Fruit fly (Drosophila melanogaster) ovary, adult (tissue): ENCODE data around the gene CG45049.

Experiments used
- CG17801 ChIP-seq: fragments of 200-800 bp; optimal IDR thresholded peaks from 2 replicates; lab custom pipeline; 2019; ENCODE audit warnings: missing biosample characterization, mild to moderate bottlenecking, missing genetic modification characterization, moderate library complexity; ENCODE audit not compliant: partially characterized antibody

CG45049 gene

DNA sequence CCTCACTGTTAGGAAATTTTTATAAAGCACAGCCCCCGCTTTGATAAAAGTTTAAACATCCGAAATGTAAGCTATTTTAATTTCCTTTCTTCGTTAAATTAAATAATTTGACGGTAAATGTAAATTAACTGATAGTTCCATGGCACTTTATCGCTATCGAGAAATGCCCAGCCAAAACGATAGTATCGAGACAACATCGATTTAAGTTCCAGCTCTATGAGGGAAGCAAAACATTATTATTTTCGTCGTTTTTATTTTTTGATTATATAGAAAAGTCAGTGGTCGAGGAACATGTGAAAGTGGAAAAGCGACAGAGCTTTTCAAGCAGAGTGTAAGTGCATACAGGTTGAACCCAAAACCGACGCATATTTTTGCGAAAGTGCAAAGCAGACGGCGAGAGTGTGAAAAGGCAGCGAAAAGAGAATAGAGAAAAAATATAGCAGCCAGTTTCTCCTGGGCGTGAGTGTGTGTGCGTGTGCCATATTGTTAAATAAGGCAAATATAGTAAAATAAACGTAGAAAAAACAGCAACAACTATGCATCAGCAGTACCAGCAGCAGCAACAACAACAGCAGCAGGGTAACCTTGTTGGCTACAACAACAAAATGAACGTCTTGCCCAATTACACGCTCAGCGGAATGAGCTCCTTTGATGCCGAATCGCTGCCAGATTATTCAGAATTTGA lies at the start of gene CG45049:
CG45049 (plus strand) TSS at position 197 of the 685 bp plus-strand sequence.
- no peak for TF ChIP-seq CG17801 (GFP tag; lab: Kevin White, UChicago)

- TF ChIP-seq CG17801 (GFP tag; lab: Kevin White, UChicago) = no peak
These were observed 42.5 kb upstream of the CG45049 start for dm6 chr3R:22684044-22684947.

DNA sequence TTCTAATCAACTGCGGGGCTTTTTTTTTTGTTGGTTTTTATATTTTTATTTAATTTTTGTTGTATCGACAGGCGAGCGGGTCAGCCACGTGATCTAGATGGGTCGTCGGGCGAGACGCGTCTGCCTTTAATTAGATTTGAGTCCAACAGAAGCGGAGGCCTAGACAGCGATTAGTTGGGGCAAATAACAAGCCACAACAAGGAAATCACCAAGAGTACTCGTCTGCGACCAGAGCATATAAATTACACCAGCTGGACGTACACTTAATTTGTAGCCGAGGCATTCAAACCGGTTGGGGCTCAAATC lies 41.9 kb upstream of the CG45049 start:
- no peak for TF ChIP-seq CG17801 (GFP tag; lab: Kevin White, UChicago)

- peak; percentile 83 for TF ChIP-seq CG17801 (GFP tag; lab: Kevin White, UChicago)
These were observed 40.4 kb upstream of the CG45049 start, which contains the start of the genes Gclm and CG17625 for dm6 chr3R:22686336-22686874. Gene Gclm, minus strand, starts transcription at chr3R:22686510. Gene CG17625, plus strand, starts transcription at chr3R:22686849.

DNA sequence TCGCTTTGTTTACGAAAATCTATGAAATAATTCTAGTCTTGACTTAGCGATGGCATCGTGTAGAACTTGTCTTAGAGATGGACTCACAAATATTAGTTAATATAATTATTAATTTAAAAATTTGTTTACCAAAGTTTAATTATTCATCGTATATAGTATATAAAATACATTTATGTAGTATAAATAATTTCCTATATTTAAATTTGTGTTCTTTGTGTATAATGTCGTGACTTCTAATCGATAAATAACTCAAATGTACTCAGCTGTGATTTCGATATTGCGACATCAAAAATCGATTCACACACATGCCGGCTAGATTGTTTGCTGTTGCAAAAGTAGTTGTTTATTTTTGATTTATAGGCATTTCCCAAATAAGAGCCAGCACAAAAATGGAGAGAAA lies 36.5 kb upstream of the CG45049 start, which contains the start of the genes wfs1 and Nup133:
wfs1 (minus strand) TSS at position 70 of the 400 bp plus-strand sequence.
Nup133 (plus strand) TSS at position 297 of the 400 bp plus-strand sequence.
- TF ChIP-seq CG17801 (GFP tag; lab: Kevin White, UChicago) = peak; percentile 92

- no peak for TF ChIP-seq CG17801 (GFP tag; lab: Kevin White, UChicago)
These were observed 32.1 kb upstream of the CG45049 start, which contains the start of gene cd for dm6 chr3R:22694659-22695058. Gene cd, plus strand, starts transcription at chr3R:22694959.

dm6 chr3R:22698208-22698607 lies 28.6 kb upstream of the CG45049 start, which contains the start of gene Cyp6d4:
Gene Cyp6d4, plus strand, starts transcription at chr3R:22698319.
- TF ChIP-seq CG17801 (GFP tag; lab: Kevin White, UChicago) = no peak

DNA sequence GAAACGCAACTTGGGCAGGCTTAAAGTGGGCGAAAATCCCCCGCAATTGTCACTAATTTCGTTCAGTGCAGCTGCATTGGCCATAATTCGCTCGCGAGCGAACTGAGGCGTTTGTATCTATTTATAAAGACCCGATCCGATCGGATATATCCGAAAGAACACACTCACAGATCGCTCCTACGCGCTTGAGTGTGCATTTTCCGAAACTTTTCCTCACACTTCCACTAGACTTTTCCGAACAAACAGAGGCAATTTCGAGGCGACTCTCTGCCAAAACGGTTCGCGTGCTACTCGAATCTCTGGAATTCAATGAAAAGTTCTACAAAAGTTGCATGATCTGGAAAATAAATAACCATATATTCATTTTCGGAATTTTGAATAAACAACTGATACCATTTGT lies 25.0 kb upstream of the CG45049 start, which contains the start of the genes CG6972 and CCAP:
CG6972 (plus strand) TSS at position 215 of the 400 bp plus-strand sequence.
CCAP (minus strand) TSS at position 292 of the 400 bp plus-strand sequence.
- TF ChIP-seq CG17801 (GFP tag; lab: Kevin White, UChicago) = no peak

dm6 chr3R:22707178-22707577 lies 19.6 kb upstream of the CG45049 start, which contains the start of gene CG13842:
Gene CG13842, minus strand, starts transcription at chr3R:22707278.
- TF ChIP-seq CG17801 (GFP tag; lab: Kevin White, UChicago) = no peak

- TF ChIP-seq CG17801 (GFP tag; lab: Kevin White, UChicago) = no peak
These were observed 16.1 kb upstream of the CG45049 start, which contains the start of gene CG4907 for dm6 chr3R:22710662-22711061. Gene CG4907, minus strand, starts transcription at chr3R:22710762.

DNA sequence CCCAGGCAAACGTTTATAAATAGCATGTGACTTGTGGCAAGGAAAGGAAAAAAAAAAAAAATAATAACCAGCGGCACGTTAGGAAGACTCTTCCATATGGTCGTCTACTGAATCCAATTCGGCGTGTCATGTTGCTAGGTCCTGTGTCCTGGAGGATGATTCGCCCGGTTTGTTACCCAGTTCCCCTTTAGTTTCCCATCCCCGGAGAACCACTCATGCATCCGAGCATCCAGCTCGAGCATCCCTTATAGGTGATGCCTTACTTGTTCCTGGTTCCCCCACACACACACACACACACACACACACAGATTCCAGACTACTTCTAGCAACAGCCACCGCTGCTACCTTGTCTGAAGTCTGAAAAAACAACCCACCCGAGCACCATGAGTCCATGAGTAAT lies 8.9 kb upstream of the CG45049 start:
- TF ChIP-seq CG17801 (GFP tag; lab: Kevin White, UChicago) = no peak

DNA sequence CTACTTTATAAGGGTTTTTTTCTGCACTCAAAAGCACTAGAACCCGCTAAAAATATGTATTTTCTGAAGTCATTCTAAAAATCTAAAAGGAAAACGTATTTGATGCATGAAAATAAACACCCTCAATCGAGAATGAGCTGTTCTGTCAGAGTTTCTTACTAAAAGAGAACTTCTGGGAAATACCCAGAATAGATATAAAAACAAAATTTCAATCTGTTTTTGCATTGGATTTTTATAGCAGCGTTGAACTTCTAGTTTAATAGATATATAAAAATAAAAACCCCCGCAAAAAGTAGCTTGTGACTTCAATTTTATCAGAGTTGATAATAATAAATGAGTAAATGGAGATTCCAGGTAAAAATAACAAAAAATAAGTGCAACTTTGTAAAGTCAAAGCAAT lies 8.4 kb upstream of the CG45049 start:
- no peak for TF ChIP-seq CG17801 (GFP tag; lab: Kevin White, UChicago)

DNA sequence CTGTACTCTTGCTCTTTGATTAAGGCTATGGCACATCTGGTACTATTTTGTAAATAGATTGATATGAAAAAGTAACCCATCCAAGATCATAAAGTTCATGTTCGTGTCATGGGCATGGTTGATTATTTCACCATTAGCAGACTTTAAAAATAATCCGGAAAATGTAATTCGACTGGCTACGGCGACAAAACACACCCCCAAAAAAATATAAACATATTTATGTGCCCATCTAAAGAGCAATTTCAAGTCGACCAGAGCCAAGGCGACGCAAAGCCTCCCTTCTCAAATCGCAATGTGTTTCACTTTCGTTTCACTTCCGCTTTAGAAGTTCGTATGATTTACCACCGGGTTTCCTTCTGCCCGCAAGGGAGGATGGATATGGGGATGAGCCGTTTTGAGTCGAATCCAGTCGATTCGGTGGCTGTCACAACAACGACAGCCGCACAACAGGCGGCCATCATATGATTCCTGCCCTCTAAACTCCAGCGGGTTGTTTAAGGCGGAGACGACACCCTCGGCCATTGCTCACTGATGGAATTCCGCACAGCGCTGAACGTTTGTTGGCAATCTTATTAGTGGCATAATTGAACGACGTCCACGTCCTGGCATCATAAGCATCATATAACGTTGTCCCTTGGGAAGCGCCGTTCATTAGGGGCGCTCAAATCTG lies 7.7 kb upstream of the CG45049 start:
- no peak for TF ChIP-seq CG17801 (GFP tag; lab: Kevin White, UChicago)

DNA sequence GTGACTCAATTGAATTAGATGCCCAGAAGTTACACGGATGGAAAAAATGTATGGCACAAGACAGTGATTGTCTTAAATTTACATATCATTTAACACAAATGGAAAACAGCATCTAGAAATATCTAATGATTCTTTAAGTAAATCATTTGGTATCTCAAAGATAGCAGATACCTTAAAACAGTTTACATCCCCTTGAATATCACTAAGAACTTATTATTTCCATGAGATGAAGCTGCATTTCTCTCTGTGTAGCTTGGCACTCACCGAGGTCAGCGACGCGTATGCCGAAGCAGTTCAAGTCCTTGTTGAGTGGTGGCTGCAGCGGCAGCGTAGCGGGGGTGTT lies 7.2 kb upstream of the CG45049 start:
- TF ChIP-seq CG17801 (GFP tag; lab: Kevin White, UChicago) = no peak
